In genomic region chrIII:4281955-4282618, ce11 we compare ENCODE assay signal across 2 worm cellular contexts.
TF ChIP-seq lines count a peak whose summit lies in the region.

No protein-coding gene starts in this region.

TF ChIP-seq in whole organism, L4 larva, 104 proteins besides CTCF, POLR2A, EP300 and RAD21 (continued from another document):
- TF ChIP-seq attf-4 (tag; optimal IDR thresholded peaks at IDR 0.05; lab: Kevin White, UChicago) (peak; percentile 54), D1046.2 (GFP tag; IDR thresholded peaks at IDR 0.05; lab: Robert Waterston, UW) (peak; percentile 9; the same call in 1 of the 2 replicates), fos-1 (tag; optimal IDR thresholded peaks at IDR 0.05; lab: Kevin White, UChicago) (peak; percentile 86), F37D6.2 (tag; optimal IDR thresholded peaks at IDR 0.05; lab: Kevin White, UChicago) (peak; percentile 97), ctbp-1 (GFP tag; IDR thresholded peaks at IDR 0.05; lab: Robert Waterston, UW) (peak; percentile 98), daf-8 (GFP tag; IDR thresholded peaks at IDR 0.05; lab: Robert Waterston, UW) (no peak), mes-2 (tag; optimal IDR thresholded peaks at IDR 0.05; lab: Kevin White, UChicago; ENCODE audit: poor library complexity, severe bottlenecking) (peak; percentile 77), pqm-1 (tag; optimal IDR thresholded peaks at IDR 0.05; lab: Kevin White, UChicago) (no peak), sdz-12 (GFP tag; optimal IDR thresholded peaks at IDR 0.05; lab: Kevin White, UChicago) (no peak), nhr-28 (tag; optimal IDR thresholded peaks at IDR 0.05; lab: Kevin White, UChicago) (peak; percentile 93), lim-7 (GFP tag; IDR thresholded peaks at IDR 0.05; lab: Robert Waterston, UW) (peak; percentile 42; the same call in 1 of the 2 replicates), lin-13 (GFP tag; optimal IDR thresholded peaks at IDR 0.05; lab: Kevin White, UChicago) (peak; percentile 90), lsy-2 (tag; optimal IDR thresholded peaks at IDR 0.05; lab: Kevin White, UChicago) (peak; percentile 93 to 95), dmd-9 (GFP tag; IDR thresholded peaks at IDR 0.05; lab: Robert Waterston, UW) (peak; percentile 75; the same call in 1 of the 2 replicates), daf-19 (GFP tag; conservative IDR thresholded peaks at IDR 0.05; lab: Robert Waterston, UW) (peak; percentile 81), dve-1 (tag; optimal IDR thresholded peaks at IDR 0.05; lab: Kevin White, UChicago; ENCODE audit: insufficient read depth) (peak; percentile 99), aly-2 (tag; optimal IDR thresholded peaks at IDR 0.05; lab: Kevin White, UChicago) (no peak), cey-2 (tag; optimal IDR thresholded peaks at IDR 0.05; lab: Kevin White, UChicago; ENCODE audit: borderline replicate concordance, insufficient read depth) (peak; percentile 82), F26F4.8 (GFP tag; conservative IDR thresholded peaks at IDR 0.05; lab: Robert Waterston, UW) (no peak), lin-39 (tag; optimal IDR thresholded peaks at IDR 0.05; lab: Kevin White, UChicago) (peak; percentile 74), ceh-82 (tag; optimal IDR thresholded peaks at IDR 0.05; lab: Kevin White, UChicago) (no peak), T26A8.4 (GFP tag; IDR thresholded peaks at IDR 0.05; lab: Robert Waterston, UW) (peak; percentile 98), hlh-11 (tag; optimal IDR thresholded peaks at IDR 0.05; lab: Kevin White, UChicago) (peak; percentile 100), ztf-11 (tag; optimal IDR thresholded peaks at IDR 0.05; lab: Kevin White, UChicago) (no peak), saeg-2 (GFP tag; IDR thresholded peaks at IDR 0.05; lab: Robert Waterston, UW) (peak; percentile 98), fkh-10 (GFP tag; optimal IDR thresholded peaks at IDR 0.05; lab: Kevin White, UChicago) (peak; percentile 86), zip-11 (GFP tag; IDR thresholded peaks at IDR 0.05; lab: Robert Waterston, UW) (no peak; the same call in 1 of the 2 replicates), rbr-2 (tag; optimal IDR thresholded peaks at IDR 0.05; lab: Kevin White, UChicago) (peak; percentile 99), nhr-25 (tag; optimal IDR thresholded peaks at IDR 0.05; lab: Kevin White, UChicago; ENCODE audit: borderline replicate concordance, insufficient read depth) (peak; percentile 83), F49E8.2 (tag; optimal IDR thresholded peaks at IDR 0.05; lab: Kevin White, UChicago; ENCODE audit: borderline replicate concordance) (no peak), gei-8 (GFP tag; optimal IDR thresholded peaks at IDR 0.05; lab: Kevin White, UChicago) (peak; percentile 100), hif-1 (tag; optimal IDR thresholded peaks at IDR 0.05; lab: Kevin White, UChicago) (peak; percentile 90 to 96), zag-1 (tag; optimal IDR thresholded peaks at IDR 0.05; lab: Kevin White, UChicago) (peak; percentile 91), ZK337.2 (GFP tag; IDR thresholded peaks at IDR 0.05; lab: Robert Waterston, UW) (peak; percentile 38; the same call in 1 of the 2 replicates), ama-1 (optimal IDR thresholded peaks at IDR 0.05; lab: Kevin White, UChicago) (no peak), snpc-1.2 (GFP tag; IDR thresholded peaks at IDR 0.05; lab: Robert Waterston, UW) (no peak; the same call in 1 of the 2 replicates), ceh-32 (tag; optimal IDR thresholded peaks at IDR 0.05; lab: Kevin White, UChicago; ENCODE audit: poor library complexity) (peak; percentile 90), ceh-28 (tag; optimal IDR thresholded peaks at IDR 0.05; lab: Kevin White, UChicago) (peak; percentile 62), madf-5 (GFP tag; IDR thresholded peaks at IDR 0.05; lab: Robert Waterston, UW) (peak in 1 of 2 experiments; percentile 39; a peak in 1 of 4 replicates), hlh-30 (tag; optimal IDR thresholded peaks at IDR 0.05; lab: Kevin White, UChicago; ENCODE audit: insufficient read depth) (peak; percentile 98), nhr-237 (tag; optimal IDR thresholded peaks at IDR 0.05; lab: Kevin White, UChicago) (peak; percentile 57), F10B5.3 (tag; optimal IDR thresholded peaks at IDR 0.05; lab: Kevin White, UChicago) (peak; percentile 91), mxl-3 (GFP tag; optimal IDR thresholded peaks at IDR 0.05; lab: Kevin White, UChicago) (peak; percentile 99), arid-1 (GFP tag; conservative IDR thresholded peaks at IDR 0.05; lab: Robert Waterston, UW) (peak; percentile 87), daf-12 (tag; optimal IDR thresholded peaks at IDR 0.05; lab: Kevin White, UChicago) (no peak), madf-9 (GFP tag; conservative IDR thresholded peaks at IDR 0.05; lab: Robert Waterston, UW) (peak; percentile 99), nhr-48 (tag; optimal IDR thresholded peaks at IDR 0.05; lab: Kevin White, UChicago) (peak; percentile 99)

TF ChIP-seq in whole organism, late embryonic, 69 proteins besides CTCF, POLR2A, EP300 and RAD21 (continued from another document):
- peak; percentile 67 for TF ChIP-seq pat-9 (tag; optimal IDR thresholded peaks at IDR 0.05; lab: Kevin White, UChicago)
- TF ChIP-seq sdc-2 (tag; optimal IDR thresholded peaks at IDR 0.05; lab: Kevin White, UChicago), result peak; percentile 79
- TF ChIP-seq ref-2 (tag; optimal IDR thresholded peaks at IDR 0.05; lab: Kevin White, UChicago), result peak; percentile 97
- peak; percentile 69 for TF ChIP-seq madf-2 (tag; optimal IDR thresholded peaks at IDR 0.05; lab: Kevin White, UChicago)
